7 fruit fly cellular contexts compared by ENCODE assay signal in the genomic region with DNA sequence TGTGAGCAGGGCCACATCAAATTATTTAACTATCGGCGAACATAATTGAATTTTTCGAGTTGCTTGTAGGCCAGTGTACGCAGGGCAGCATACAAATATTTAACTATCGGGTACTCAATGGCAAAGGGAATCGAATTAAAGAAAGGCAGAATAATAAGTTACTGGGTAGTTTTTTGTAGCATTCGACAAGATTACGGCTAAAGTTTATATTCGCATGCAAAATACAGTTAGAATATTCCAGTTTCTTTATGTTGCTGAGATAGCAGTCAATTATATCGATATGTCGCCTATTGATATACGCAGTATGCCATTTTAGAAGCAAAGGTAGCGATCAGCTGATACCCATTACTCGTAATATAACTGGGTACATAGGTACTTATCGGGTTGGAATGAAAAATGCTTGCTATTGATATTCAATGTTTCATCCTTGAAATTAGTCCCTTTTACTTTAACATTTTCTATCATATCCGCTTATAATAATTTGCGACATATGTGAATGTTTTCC.
TF ChIP-seq lines count a peak whose summit lies in the region.

No protein-coding gene starts in this region.

- TF ChIP-seq CTCF in S2 (optimal IDR thresholded peaks at IDR 0.05; lab: Kevin White, UChicago), result peak; percentile 50
- TF ChIP-seq CTCF in whole organism, embryonic (GFP tag; optimal IDR thresholded peaks at IDR 0.05; lab: Kevin White, UChicago), result peak; percentile 89

TF ChIP-seq in whole organism, 6 proteins besides CTCF, POLR2A, EP300 and RAD21:
- TF ChIP-seq CG8478 (optimal IDR thresholded peaks at IDR 0.05; lab: Kevin White, UChicago) (no peak), pan (optimal IDR thresholded peaks at IDR 0.05; lab: Kevin White, UChicago) (peak; percentile 89)

TF ChIP-seq in whole organism, adult, 20 proteins besides CTCF, POLR2A, EP300 and RAD21:
- TF ChIP-seq CG11617 (GFP tag; optimal IDR thresholded peaks at IDR 0.05; lab: Kevin White, UChicago) (peak; percentile 51), bab1 (GFP tag; optimal IDR thresholded peaks at IDR 0.05; lab: Kevin White, UChicago) (peak; percentile 29), CG14711 (tag; optimal IDR thresholded peaks at IDR 0.05; lab: Kevin White, UChicago) (peak; percentile 2), CG7045 (GFP tag; optimal IDR thresholded peaks at IDR 0.05; lab: Kevin White, UChicago) (no peak), CG7101 (tag; optimal IDR thresholded peaks at IDR 0.05; lab: Kevin White, UChicago) (peak; percentile 28), pad (GFP tag; optimal IDR thresholded peaks at IDR 0.05; lab: Kevin White, UChicago) (peak; percentile 40), CG5204 (GFP tag; optimal IDR thresholded peaks at IDR 0.05; lab: Kevin White, UChicago) (no peak), CG12768 (GFP tag; optimal IDR thresholded peaks at IDR 0.05; lab: Kevin White, UChicago) (no peak), CG33017 (tag; optimal IDR thresholded peaks at IDR 0.05; lab: Kevin White, UChicago) (peak; percentile 24), tj (GFP tag; optimal IDR thresholded peaks at IDR 0.05; lab: Kevin White, UChicago) (peak; percentile 36)

TF ChIP-seq in whole organism, embryonic, 481 proteins besides CTCF, POLR2A, EP300 and RAD21 (continues in another document):
- TF ChIP-seq BtbVII (GFP tag; optimal IDR thresholded peaks at IDR 0.05; lab: Kevin White, UChicago) (peak; percentile 24), NFAT (GFP tag; IDR thresholded peaks at IDR 0.05; lab: Robert Waterston, UW) (peak; percentile 54), her (GFP tag; optimal IDR thresholded peaks at IDR 0.05; lab: Kevin White, UChicago) (peak; percentile 66), Antp (GFP tag; optimal IDR thresholded peaks at IDR 0.05; lab: Kevin White, UChicago) (peak; percentile 56), CHES-1-like (GFP tag; optimal IDR thresholded peaks at IDR 0.05; lab: Kevin White, UChicago) (peak; percentile 48), Awh (GFP tag; IDR thresholded peaks at IDR 0.05; lab: Robert Waterston, UW) (no peak), onecut (GFP tag; IDR thresholded peaks at IDR 0.05; lab: Robert Waterston, UW) (peak; percentile 55), CG17328 (GFP tag; IDR thresholded peaks at IDR 0.05; lab: Robert Waterston, UW) (peak; percentile 51), Nf-YB (GFP tag; optimal IDR thresholded peaks at IDR 0.05; lab: Kevin White, UChicago) (peak; percentile 6), CG11398 (GFP tag; optimal IDR thresholded peaks at IDR 0.05; lab: Kevin White, UChicago) (peak; percentile 53), tgo (GFP tag; IDR thresholded peaks at IDR 0.05; lab: Robert Waterston, UW) (peak; percentile 31; the same call in 1 of the 3 replicates), gsb-n (tag; optimal IDR thresholded peaks at IDR 0.05; lab: Kevin White, UChicago) (peak; percentile 15), CG9215 (GFP tag; IDR thresholded peaks at IDR 0.05; lab: Robert Waterston, UW) (no peak; the same call in 1 of the 2 replicates), CG13287 (GFP tag; IDR thresholded peaks at IDR 0.05; lab: Robert Waterston, UW; ENCODE audit: partially characterized antibody) (peak; percentile 83), rib (GFP tag; IDR thresholded peaks at IDR 0.05; lab: Robert Waterston, UW) (no peak; the same call in 1 of the 2 replicates), CG14441 (GFP tag; IDR thresholded peaks at IDR 0.05; lab: Robert Waterston, UW) (peak; percentile 48; the same call in 1 of the 2 replicates), CG3163 (GFP tag; optimal IDR thresholded peaks at IDR 0.05; lab: Kevin White, UChicago) (peak; percentile 14)

TF ChIP-seq in whole organism, prepupa, 60 proteins besides CTCF, POLR2A, EP300 and RAD21 (continues in another document):
- peak; percentile 38 for TF ChIP-seq CG6792 (GFP tag; optimal IDR thresholded peaks at IDR 0.05; lab: Kevin White, UChicago)
- TF ChIP-seq esn (GFP tag; optimal IDR thresholded peaks at IDR 0.05; lab: Kevin White, UChicago), result peak; percentile 57
- peak; percentile 44 for TF ChIP-seq Ets96B (tag; optimal IDR thresholded peaks at IDR 0.05; lab: Kevin White, UChicago)
- peak; percentile 38 for TF ChIP-seq Ets21C (GFP tag; optimal IDR thresholded peaks at IDR 0.05; lab: Kevin White, UChicago)
- TF ChIP-seq CG6163 (GFP tag; IDR thresholded peaks at IDR 0.05; lab: Robert Waterston, UW), result peak; percentile 51; the same call in 2 of the 3 replicates
- peak; percentile 73 for TF ChIP-seq CG3919 (GFP tag; optimal IDR thresholded peaks at IDR 0.05; lab: Kevin White, UChicago)
- peak in 1 of 2 experiments; percentile 49 for TF ChIP-seq ss (GFP tag; optimal IDR thresholded peaks at IDR 0.05; lab: Kevin White, UChicago)
- peak; percentile 37 for TF ChIP-seq Eip75B (GFP tag; optimal IDR thresholded peaks at IDR 0.05; lab: Kevin White, UChicago)
- peak; percentile 86 for TF ChIP-seq Eip78C (GFP tag; lab: Kevin White, UChicago)
- TF ChIP-seq CG8632 (GFP tag; optimal IDR thresholded peaks at IDR 0.05; lab: Kevin White, UChicago), result peak; percentile 35
- peak; percentile 83 for TF ChIP-seq svp (GFP tag; lab: Kevin White, UChicago)
- TF ChIP-seq CG8319 (GFP tag; optimal IDR thresholded peaks at IDR 0.05; lab: Kevin White, UChicago), result no peak
- TF ChIP-seq CG10631 (GFP tag; optimal IDR thresholded peaks at IDR 0.05; lab: Kevin White, UChicago), result peak; percentile 29
- TF ChIP-seq CG6276 (GFP tag; optimal IDR thresholded peaks at IDR 0.05; lab: Kevin White, UChicago), result no peak
- no peak for TF ChIP-seq CG9139 (GFP tag; optimal IDR thresholded peaks at IDR 0.05; lab: Kevin White, UChicago)
- no peak for TF ChIP-seq spab (GFP tag; optimal IDR thresholded peaks at IDR 0.05; lab: Kevin White, UChicago)
- TF ChIP-seq Hr39 (GFP tag; optimal IDR thresholded peaks at IDR 0.05; lab: Kevin White, UChicago), result peak; percentile 37
- peak; percentile 63 for TF ChIP-seq lz (GFP tag; optimal IDR thresholded peaks at IDR 0.05; lab: Kevin White, UChicago)
- no peak for TF ChIP-seq Sox15 (GFP tag; optimal IDR thresholded peaks at IDR 0.05; lab: Kevin White, UChicago)

TF ChIP-seq in whole organism, pupa, 21 proteins besides CTCF, POLR2A, EP300 and RAD21:
- TF ChIP-seq CG4496 (GFP tag; IDR thresholded peaks at IDR 0.05; lab: Robert Waterston, UW), result peak; percentile 36; the same call in 1 of the 3 replicates
- TF ChIP-seq Snoo (tag; optimal IDR thresholded peaks at IDR 0.05; lab: Kevin White, UChicago), result peak; percentile 22
- TF ChIP-seq CG8301 (tag; optimal IDR thresholded peaks at IDR 0.05; lab: Kevin White, UChicago), result no peak
- peak; percentile 32; the same call in 1 of the 2 replicates for TF ChIP-seq CG12605 (GFP tag; IDR thresholded peaks at IDR 0.05; lab: Robert Waterston, UW)
- peak; percentile 32 for TF ChIP-seq CG8159 (tag; optimal IDR thresholded peaks at IDR 0.05; lab: Kevin White, UChicago)
- no peak for TF ChIP-seq CG14655 (GFP tag; optimal IDR thresholded peaks at IDR 0.05; lab: Kevin White, UChicago)
- TF ChIP-seq rn (GFP tag; IDR thresholded peaks at IDR 0.05; lab: Robert Waterston, UW), result 0 out of 2 replicates have a peak, but pooled peaks have one; percentile 11
- TF ChIP-seq CG15710 (tag; optimal IDR thresholded peaks at IDR 0.05; lab: Kevin White, UChicago), result no peak
- TF ChIP-seq CG34367 (tag; optimal IDR thresholded peaks at IDR 0.05; lab: Kevin White, UChicago), result no peak
- peak; percentile 42 for TF ChIP-seq CG17806 (tag; optimal IDR thresholded peaks at IDR 0.05; lab: Kevin White, UChicago)
- peak; percentile 48 for TF ChIP-seq Ets98B (GFP tag; IDR thresholded peaks at IDR 0.05; lab: Robert Waterston, UW)

TF ChIP-seq in whole organism, wandering third instar larva, 38 proteins besides CTCF, POLR2A, EP300 and RAD21:
- TF ChIP-seq Hr83 (GFP tag; optimal IDR thresholded peaks at IDR 0.05; lab: Kevin White, UChicago; ENCODE audit: poor library complexity, severe bottlenecking) (peak; percentile 39), sage (GFP tag; optimal IDR thresholded peaks at IDR 0.05; lab: Kevin White, UChicago) (no peak), woc (GFP tag; optimal IDR thresholded peaks at IDR 0.05; lab: Kevin White, UChicago) (peak; percentile 82), Rel (GFP tag; optimal IDR thresholded peaks at IDR 0.05; lab: Kevin White, UChicago) (no peak), Rel (tag; optimal IDR thresholded peaks at IDR 0.05; lab: Kevin White, UChicago) (no peak), Dif (GFP tag; optimal IDR thresholded peaks at IDR 0.05; lab: Kevin White, UChicago; ENCODE audit: partially characterized antibody) (no peak), CG32264 (GFP tag; optimal IDR thresholded peaks at IDR 0.05; lab: Kevin White, UChicago) (peak; percentile 7), fru (GFP tag; optimal IDR thresholded peaks at IDR 0.05; lab: Kevin White, UChicago) (peak; percentile 53), tai (GFP tag; optimal IDR thresholded peaks at IDR 0.05; lab: Kevin White, UChicago) (no peak), rgr (GFP tag; optimal IDR thresholded peaks at IDR 0.05; lab: Kevin White, UChicago) (peak; percentile 56), sv (GFP tag; optimal IDR thresholded peaks at IDR 0.05; lab: Kevin White, UChicago) (peak; percentile 13), psq (GFP tag; optimal IDR thresholded peaks at IDR 0.05; lab: Kevin White, UChicago) (peak; percentile 11), Mio (GFP tag; optimal IDR thresholded peaks at IDR 0.05; lab: Kevin White, UChicago) (no peak), usp (GFP tag; optimal IDR thresholded peaks at IDR 0.05; lab: Kevin White, UChicago) (no peak), ey (GFP tag; optimal IDR thresholded peaks at IDR 0.05; lab: Kevin White, UChicago) (peak; percentile 23), Myc (optimal IDR thresholded peaks at IDR 0.05; lab: Kevin White, UChicago) (no peak), h (GFP tag; optimal IDR thresholded peaks at IDR 0.05; lab: Kevin White, UChicago) (peak; percentile 76), N (GFP tag; optimal IDR thresholded peaks at IDR 0.05; lab: Kevin White, UChicago) (no peak), foxo (GFP tag; optimal IDR thresholded peaks at IDR 0.05; lab: Kevin White, UChicago) (peak in 1 of 2 experiments; percentile 47), OdsH (GFP tag; optimal IDR thresholded peaks at IDR 0.05; lab: Kevin White, UChicago) (peak; percentile 44), Sp1 (GFP tag; optimal IDR thresholded peaks at IDR 0.05; lab: Kevin White, UChicago) (peak; percentile 32), pan (optimal IDR thresholded peaks at IDR 0.05; lab: Kevin White, UChicago) (no peak)
